Worm (Caenorhabditis elegans): Measurements from ENCODE around the gene jnk-1.

DNA sequence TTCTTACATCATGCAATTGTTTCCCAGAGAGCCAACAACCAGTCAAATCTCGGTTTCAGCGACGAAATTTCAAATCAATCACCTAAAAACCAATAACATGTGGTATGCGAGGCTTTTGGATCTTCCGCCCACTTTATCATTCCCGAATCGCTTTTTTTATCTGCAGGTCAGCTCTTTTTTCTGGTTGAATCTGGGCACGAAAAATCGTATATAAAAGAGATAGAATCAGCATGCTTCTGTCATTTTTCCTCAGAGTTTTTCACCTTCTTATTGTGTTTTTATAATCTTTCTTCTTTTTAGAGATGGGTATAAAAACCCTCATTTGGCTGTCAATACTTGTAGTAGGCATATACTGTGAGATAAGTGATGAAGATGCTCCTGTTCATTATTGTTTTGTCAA lies 45.9 kb downstream of the jnk-1 start, which contains the start of gene cht-3:
- TF ChIP-seq fkh-10 (GFP tag; optimal IDR thresholded peaks at IDR 0.05) (no peak), pqm-1 (tag; optimal IDR thresholded peaks at IDR 0.05) (no peak), tbx-2 (tag; optimal IDR thresholded peaks at IDR 0.05) (no peak), ztf-11 (tag; optimal IDR thresholded peaks at IDR 0.05) (no peak), nfya-1 (tag; optimal IDR thresholded peaks at IDR 0.05; ENCODE audit: insufficient read depth) (no peak), nhr-25 (tag; optimal IDR thresholded peaks at IDR 0.05) (no peak), pha-4 (tag; optimal IDR thresholded peaks at IDR 0.05) (no peak), lsy-12 (tag; optimal IDR thresholded peaks at IDR 0.05) (no peak), jun-1 (tag; optimal IDR thresholded peaks at IDR 0.05) (no peak), skn-1 (tag; optimal IDR thresholded peaks at IDR 0.05) (no peak), ZK546.5 (tag; optimal IDR thresholded peaks at IDR 0.05) (no peak), ceh-82 (tag; optimal IDR thresholded peaks at IDR 0.05) (no peak), ceh-28 (tag; optimal IDR thresholded peaks at IDR 0.05) (no peak)
